Worm (Caenorhabditis elegans): ENCODE data around the gene F46B6.5.

- TF ChIP-seq eyg-1 (tag; optimal IDR thresholded peaks at IDR 0.05) (no peak), ceh-19 (GFP tag; optimal IDR thresholded peaks at IDR 0.05) (no peak), pag-3 (tag; optimal IDR thresholded peaks at IDR 0.05; ENCODE audit: borderline replicate concordance) (no peak), ttx-3 (tag; optimal IDR thresholded peaks at IDR 0.05) (no peak)
Measured at ce11 chrV:9754459-9754858, 28.4 kb downstream of the F46B6.5 start, which contains the start of gene F58E6.5.

All from whole organism, late embryonic.